Worm (Caenorhabditis elegans): ENCODE results near the gene lips-2.
A peak's percentile ranks its signal among the peaks of the same experiment; 100 is the strongest.

The lips-2 gene

ce11 chrX:12285496-12285895, at the start of gene lips-2:
lips-2 (plus strand) TSS chrX:12285796.
- TF ChIP-seq aly-2 (tag; optimal IDR thresholded peaks at IDR 0.05) (no peak), ceh-16 (tag; optimal IDR thresholded peaks at IDR 0.05) (no peak), nhr-6 (tag; optimal IDR thresholded peaks at IDR 0.05) (no peak), lin-11 (tag; optimal IDR thresholded peaks at IDR 0.05) (no peak)

DNA sequence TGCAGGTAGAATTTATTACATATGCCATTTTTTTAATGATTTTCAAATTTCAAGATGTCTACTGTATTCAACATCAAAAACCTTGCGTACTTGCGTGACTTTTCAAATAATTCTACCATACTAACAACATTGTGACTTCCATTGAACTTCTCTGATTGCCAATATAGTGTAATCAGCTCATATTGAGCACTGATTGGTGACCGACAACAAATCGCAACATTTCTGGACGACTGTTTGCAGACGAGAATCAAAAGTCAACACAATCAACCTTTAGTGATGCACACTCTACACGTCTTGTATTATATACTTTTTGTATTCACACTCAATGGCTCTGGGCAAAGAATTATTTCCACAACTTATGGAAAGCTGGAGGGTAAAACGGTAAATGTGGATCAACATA, 44.1 kb upstream of the lips-2 start, which contains the start of gene cest-3:
TSS of gene cest-3 (plus strand) at position 190 of the 400 bp plus-strand sequence.
- TF ChIP-seq sem-4 (tag; optimal IDR thresholded peaks at IDR 0.05) (no peak), sma-9 (GFP tag; optimal IDR thresholded peaks at IDR 0.05) (peak; percentile 7), sma-9 (tag; optimal IDR thresholded peaks at IDR 0.05) (no peak), lin-13 (GFP tag; optimal IDR thresholded peaks at IDR 0.05) (no peak), fos-1 (tag; optimal IDR thresholded peaks at IDR 0.05) (peak; percentile 13)

DNA sequence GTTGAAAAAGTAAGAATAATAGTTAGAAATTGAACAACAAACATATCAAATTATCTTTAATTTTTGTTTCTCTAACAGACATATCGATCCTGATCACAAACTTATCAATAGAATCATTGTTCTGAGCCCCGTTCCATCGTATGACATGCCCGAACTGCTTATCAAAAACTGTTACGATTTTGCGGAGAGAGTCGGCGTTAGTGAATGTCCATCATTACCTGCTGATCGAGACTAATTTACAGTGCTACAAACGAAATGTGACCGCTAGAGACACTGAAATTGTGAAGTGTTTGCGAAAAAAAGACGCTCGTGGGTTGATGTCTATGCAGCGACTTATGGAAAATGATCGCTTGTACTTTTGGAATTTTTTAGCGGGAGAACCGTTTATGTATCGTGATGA, 42.7 kb upstream of the lips-2 start:
- TF ChIP-seq zag-1 (tag; optimal IDR thresholded peaks at IDR 0.05) (no peak), crh-2 (tag; optimal IDR thresholded peaks at IDR 0.05) (no peak), snpc-4 (tag; optimal IDR thresholded peaks at IDR 0.05) (no peak), F13H6.1 (tag; optimal IDR thresholded peaks at IDR 0.05) (no peak), sem-4 (tag; optimal IDR thresholded peaks at IDR 0.05) (no peak), ztf-1 (GFP tag; conservative IDR thresholded peaks at IDR 0.05) (no peak), ZK546.5 (tag; optimal IDR thresholded peaks at IDR 0.05) (no peak), ztf-11 (tag; optimal IDR thresholded peaks at IDR 0.05) (no peak), unc-55 (GFP tag; optimal IDR thresholded peaks at IDR 0.05) (no peak), C34F6.9 (tag; optimal IDR thresholded peaks at IDR 0.05) (no peak), elt-3 (tag; optimal IDR thresholded peaks at IDR 0.05) (no peak), nhr-23 (tag; optimal IDR thresholded peaks at IDR 0.05) (no peak), R02D3.7 (tag; optimal IDR thresholded peaks at IDR 0.05) (no peak), ztf-4 (tag; optimal IDR thresholded peaks at IDR 0.05) (no peak)

- no peak for TF ChIP-seq ztf-1 (GFP tag; conservative IDR thresholded peaks at IDR 0.05)
- TF ChIP-seq unc-55 (GFP tag; optimal IDR thresholded peaks at IDR 0.05): no peak
- TF ChIP-seq nhr-237 (tag; optimal IDR thresholded peaks at IDR 0.05): no peak
- no peak for TF ChIP-seq C34F6.9 (tag; optimal IDR thresholded peaks at IDR 0.05)
- TF ChIP-seq mab-5 (tag; optimal IDR thresholded peaks at IDR 0.05): no peak
These were observed 37.5 kb upstream of the lips-2 start for ce11 chrX:12248140-12248539.

- TF ChIP-seq dmd-4 (tag; optimal IDR thresholded peaks at IDR 0.05) (no peak), R02D3.7 (tag; optimal IDR thresholded peaks at IDR 0.05) (no peak), nhr-21 (tag; optimal IDR thresholded peaks at IDR 0.05) (no peak), ztf-4 (tag; optimal IDR thresholded peaks at IDR 0.05) (no peak), nhr-23 (tag; optimal IDR thresholded peaks at IDR 0.05) (no peak), lsy-2 (tag; optimal IDR thresholded peaks at IDR 0.05) (no peak), ztf-1 (GFP tag; conservative IDR thresholded peaks at IDR 0.05) (no peak), egl-27 (tag; optimal IDR thresholded peaks at IDR 0.05) (no peak), zag-1 (tag; optimal IDR thresholded peaks at IDR 0.05) (no peak), ZK546.5 (tag; optimal IDR thresholded peaks at IDR 0.05) (no peak), lin-11 (tag; optimal IDR thresholded peaks at IDR 0.05) (no peak), ztf-11 (tag; optimal IDR thresholded peaks at IDR 0.05) (no peak), elt-3 (tag; optimal IDR thresholded peaks at IDR 0.05) (no peak), nhr-6 (tag; optimal IDR thresholded peaks at IDR 0.05) (no peak), unc-55 (GFP tag; optimal IDR thresholded peaks at IDR 0.05) (no peak)
These were observed 33.4 kb upstream of the lips-2 start for ce11 chrX:12252189-12252588.

ce11 chrX:12256594-12257048, 29.0 kb upstream of the lips-2 start, which contains the start of gene E01G6.2:
E01G6.2 (plus strand) TSS chrX:12256644.
- TF ChIP-seq nhr-6 (tag; optimal IDR thresholded peaks at IDR 0.05): no peak
- TF ChIP-seq nhr-25 (tag; optimal IDR thresholded peaks at IDR 0.05): no peak
- TF ChIP-seq sma-3 (GFP tag; optimal IDR thresholded peaks at IDR 0.05): no peak

DNA sequence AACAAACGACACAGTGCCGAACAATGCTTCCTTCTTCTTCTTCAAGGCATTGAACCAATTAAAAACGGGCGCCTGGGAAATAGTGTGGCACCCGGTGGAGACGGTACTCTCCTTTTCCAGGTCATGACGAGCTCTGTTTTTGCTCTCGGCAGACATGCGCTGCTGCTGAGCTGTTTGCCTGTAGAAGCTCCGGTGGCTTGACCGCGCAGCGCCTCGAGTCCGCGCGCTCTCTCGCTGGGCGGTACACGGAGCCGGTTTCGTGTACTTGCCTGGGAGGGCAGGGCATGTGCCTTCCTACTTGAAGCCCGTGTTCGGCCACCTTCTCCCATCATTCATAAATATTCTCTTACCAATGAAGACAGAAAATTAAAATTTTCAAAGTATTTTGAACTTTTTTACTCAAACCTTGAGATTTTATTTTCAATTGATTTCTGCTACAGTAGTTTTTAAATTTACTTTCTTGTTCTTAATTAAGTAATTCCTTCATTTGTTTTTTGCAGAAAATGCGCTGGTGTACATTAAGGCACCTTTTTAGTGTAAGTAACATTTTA, 25.1 kb upstream of the lips-2 start, which contains the start of gene E01G6.1:
TSS of gene E01G6.1 (plus strand) at position 501 of the 551 bp plus-strand sequence.
- TF ChIP-seq skn-1 (tag; optimal IDR thresholded peaks at IDR 0.05): no peak
- TF ChIP-seq sma-3 (GFP tag; optimal IDR thresholded peaks at IDR 0.05): no peak
- TF ChIP-seq lsy-2 (tag; optimal IDR thresholded peaks at IDR 0.05): no peak
- no peak for TF ChIP-seq dmd-4 (tag; optimal IDR thresholded peaks at IDR 0.05)
- no peak for TF ChIP-seq crh-2 (tag; optimal IDR thresholded peaks at IDR 0.05)
- no peak for TF ChIP-seq nhr-6 (tag; optimal IDR thresholded peaks at IDR 0.05)
